Worm (Caenorhabditis elegans): ENCODE data around the gene T11B7.1.
A peak's percentile ranks its signal among the peaks of the same experiment; 100 is the strongest.

Gene T11B7.1

DNA sequence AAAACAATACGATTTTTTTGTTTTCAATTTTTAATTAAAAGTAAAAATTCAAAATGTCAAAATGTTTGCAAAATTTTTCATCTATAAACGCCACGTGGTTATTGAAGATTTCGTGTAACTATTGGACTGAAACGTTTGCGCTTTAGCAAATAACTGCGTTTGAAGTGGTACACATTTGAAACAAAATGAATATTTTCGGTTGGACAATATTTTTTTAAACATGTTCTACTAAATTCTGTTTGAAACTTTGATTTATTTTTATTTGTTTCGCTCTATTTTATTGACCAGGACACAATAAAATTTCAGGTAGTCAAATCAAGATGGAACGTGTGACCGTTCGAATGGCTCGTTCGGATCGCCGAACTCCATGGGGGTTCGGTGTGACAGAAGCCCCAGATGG is 11.7 kb downstream of the T11B7.1 start, which contains the start of gene alp-1:
Gene alp-1, plus strand, starts transcription at position 301 of the 400 bp plus-strand sequence.
- no peak for TF ChIP-seq hlh-4 (tag; optimal IDR thresholded peaks at IDR 0.05)
- TF ChIP-seq dsc-1 (tag; optimal IDR thresholded peaks at IDR 0.05), result no peak
- no peak for TF ChIP-seq xbp-1 (tag; optimal IDR thresholded peaks at IDR 0.05)
- TF ChIP-seq fkh-10 (GFP tag; optimal IDR thresholded peaks at IDR 0.05), result no peak
- no peak for TF ChIP-seq ceh-82 (tag; optimal IDR thresholded peaks at IDR 0.05)
- TF ChIP-seq egl-27 (tag; optimal IDR thresholded peaks at IDR 0.05), result no peak
- TF ChIP-seq pag-3 (tag; optimal IDR thresholded peaks at IDR 0.05; ENCODE audit: borderline replicate concordance, insufficient read depth), result no peak
- no peak for TF ChIP-seq nhr-90 (tag; optimal IDR thresholded peaks at IDR 0.05; ENCODE audit: poor library complexity)
- no peak for TF ChIP-seq pqm-1 (tag; optimal IDR thresholded peaks at IDR 0.05)
- no peak for TF ChIP-seq rnt-1 (tag; optimal IDR thresholded peaks at IDR 0.05)
- no peak for TF ChIP-seq elt-2 (tag; optimal IDR thresholded peaks at IDR 0.05)
- no peak for TF ChIP-seq nhr-11 (tag; optimal IDR thresholded peaks at IDR 0.05)
- TF ChIP-seq F16B12.6 (tag; optimal IDR thresholded peaks at IDR 0.05), result no peak
- no peak for TF ChIP-seq swsn-7 (tag; optimal IDR thresholded peaks at IDR 0.05)
- TF ChIP-seq nhr-28 (tag; optimal IDR thresholded peaks at IDR 0.05), result no peak
- no peak for TF ChIP-seq snu-23 (GFP tag; optimal IDR thresholded peaks at IDR 0.05)
- TF ChIP-seq ceh-63 (GFP tag; optimal IDR thresholded peaks at IDR 0.05), result no peak
- TF ChIP-seq mab-9 (GFP tag; IDR thresholded peaks at IDR 0.05), result no peak
- TF ChIP-seq unc-62 (GFP tag; optimal IDR thresholded peaks at IDR 0.05), result no peak
- no peak for TF ChIP-seq ztf-11 (tag; optimal IDR thresholded peaks at IDR 0.05)

DNA sequence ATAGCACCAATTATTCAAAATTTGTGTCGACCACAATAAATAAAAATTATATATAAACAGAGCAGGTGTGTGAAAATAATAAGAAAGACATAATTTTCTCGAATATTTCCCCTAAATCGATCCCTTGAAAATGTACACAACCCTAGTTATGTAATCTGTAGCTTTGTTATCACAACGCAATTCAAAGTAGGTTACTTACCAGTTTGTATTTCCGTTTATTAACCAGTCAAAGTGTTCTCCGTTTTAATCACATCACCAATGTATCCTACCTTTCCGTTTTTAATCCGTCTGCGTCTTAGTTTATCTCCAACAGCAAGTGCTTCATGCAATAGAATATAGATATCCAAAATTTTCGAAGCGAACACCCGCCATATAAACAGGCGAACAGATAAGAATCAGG is 12.8 kb downstream of the T11B7.1 start:
- TF ChIP-seq F16B12.6 (tag; optimal IDR thresholded peaks at IDR 0.05) (no peak), efl-1 (optimal IDR thresholded peaks at IDR 0.05) (no peak), efl-1 (GFP tag; optimal IDR thresholded peaks at IDR 0.05 in 1 of 2) (peak in 1 of 2 experiments; percentile 73), C16A3.4 (tag; optimal IDR thresholded peaks at IDR 0.05) (no peak)

DNA sequence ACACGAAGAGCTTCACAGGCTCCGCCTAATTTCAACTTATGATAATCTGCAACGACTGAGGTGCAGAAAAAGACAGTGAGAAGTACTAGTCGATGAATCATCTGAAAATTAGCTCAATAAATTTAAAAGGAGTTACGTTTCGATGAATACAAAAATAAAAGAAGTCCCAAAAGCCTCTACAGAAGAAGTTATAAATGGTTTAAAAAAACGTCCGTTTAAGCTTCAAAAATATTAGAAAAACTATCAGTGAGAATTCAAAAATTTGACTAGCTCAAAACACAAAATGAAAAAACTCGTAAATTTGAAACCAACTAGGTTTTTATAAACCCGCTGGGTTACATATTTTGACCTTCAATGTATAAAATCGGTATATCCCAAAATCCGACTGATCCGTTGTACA is 15.4 kb downstream of the T11B7.1 start, which contains the start of gene T11B7.5:
Gene T11B7.5, minus strand, starts transcription at position 101 of the 400 bp plus-strand sequence.
- TF ChIP-seq C34B4.2 (tag; optimal IDR thresholded peaks at IDR 0.05) (no peak), xbp-1 (tag; optimal IDR thresholded peaks at IDR 0.05) (no peak)

DNA sequence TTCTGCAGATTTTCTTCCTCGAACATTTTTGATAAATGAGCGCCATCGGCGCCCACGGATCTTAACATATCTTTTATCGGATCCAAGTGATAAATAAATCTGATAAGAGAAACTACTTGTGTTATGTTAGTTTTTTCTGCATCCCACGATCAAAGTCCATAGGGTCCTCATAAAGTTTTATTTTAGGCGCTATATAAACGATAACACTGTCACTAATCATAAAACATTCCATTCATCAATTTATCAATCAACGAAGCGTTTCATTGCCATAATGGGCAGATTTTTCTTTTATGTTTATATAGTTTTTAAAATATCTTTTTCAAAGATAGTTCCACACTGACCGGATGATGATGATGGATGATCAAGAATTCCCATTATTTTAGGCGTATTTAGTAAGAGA is 24.2 kb downstream of the T11B7.1 start:
- peak; percentile 28 for TF ChIP-seq snu-23 (GFP tag; optimal IDR thresholded peaks at IDR 0.05)
- peak; percentile 62 for TF ChIP-seq nhr-71 (tag; optimal IDR thresholded peaks at IDR 0.05)
- peak; percentile 12 for TF ChIP-seq nhr-20 (tag; optimal IDR thresholded peaks at IDR 0.05)
- no peak for TF ChIP-seq irx-1 (tag; optimal IDR thresholded peaks at IDR 0.05)
- TF ChIP-seq pag-3 (tag; optimal IDR thresholded peaks at IDR 0.05; ENCODE audit: borderline replicate concordance, insufficient read depth), result no peak
- no peak for TF ChIP-seq ztf-4 (tag; optimal IDR thresholded peaks at IDR 0.05)
- TF ChIP-seq lin-14 (GFP tag; optimal IDR thresholded peaks at IDR 0.05), result peak; percentile 46
- peak; percentile 38 for TF ChIP-seq blmp-1 (tag; optimal IDR thresholded peaks at IDR 0.05)
- TF ChIP-seq ceh-63 (GFP tag; optimal IDR thresholded peaks at IDR 0.05), result no peak
- no peak for TF ChIP-seq ztf-11 (tag; optimal IDR thresholded peaks at IDR 0.05)
- TF ChIP-seq nhr-19 (GFP tag; conservative IDR thresholded peaks at IDR 0.05), result 0 out of 2 replicates have a peak, but pooled peaks have one; percentile 14
- peak in 1 of 2 experiments; percentile 33 for TF ChIP-seq lin-35 (GFP tag; optimal IDR thresholded peaks at IDR 0.05)
- TF ChIP-seq elt-3 (tag; optimal IDR thresholded peaks at IDR 0.05), result peak in 3 of 6 experiments; percentile 22 to 76 (median 71)
- no peak for TF ChIP-seq efl-1 (optimal IDR thresholded peaks at IDR 0.05)
- peak in 1 of 2 experiments; percentile 71 for TF ChIP-seq efl-1 (GFP tag; optimal IDR thresholded peaks at IDR 0.05 in 1 of 2)
- no peak for TF ChIP-seq xbp-1 (tag; optimal IDR thresholded peaks at IDR 0.05)
- TF ChIP-seq mef-2 (tag; optimal IDR thresholded peaks at IDR 0.05), result no peak
- peak; percentile 85 for TF ChIP-seq nhr-85 (tag)
- no peak for TF ChIP-seq unc-130 (tag; optimal IDR thresholded peaks at IDR 0.05)
- peak; percentile 61 for TF ChIP-seq nhr-90 (tag; optimal IDR thresholded peaks at IDR 0.05; ENCODE audit: poor library complexity)
- TF ChIP-seq rnt-1 (tag; optimal IDR thresholded peaks at IDR 0.05), result no peak
- no peak for TF ChIP-seq ets-5 (GFP tag; IDR thresholded peaks at IDR 0.05)
- no peak for TF ChIP-seq tbx-2 (tag; optimal IDR thresholded peaks at IDR 0.05)
